Fruit fly (Drosophila melanogaster) Kc167 (cell line): ENCODE measurements around the gene CG12057.

Source experiments
- Myc ChIP-seq: fragments of >200 bp; optimal IDR thresholded peaks from 2 replicates; lab custom pipeline; 2017; ENCODE audit warnings: missing external identifiers
- Sin3A ChIP-seq: fragments of >200 bp; optimal IDR thresholded peaks from 2 replicates; lab custom pipeline; 2018; ENCODE audit warnings: missing external identifiers
- h ChIP-seq: fragments of >200 bp; optimal IDR thresholded peaks from 3 replicates; lab custom pipeline; 2018; ENCODE audit warnings: missing external identifiers
- insv ChIP-seq: fragments of >200 bp; optimal IDR thresholded peaks from 3 replicates; lab custom pipeline; 2018; ENCODE audit warnings: missing external identifiers
- psq ChIP-seq: fragments of >200 bp; optimal IDR thresholded peaks from 2 replicates; lab custom pipeline; 2017; ENCODE audit warnings: missing external identifiers
- ttk ChIP-seq: sonication (Bioruptor generic); optimal IDR thresholded peaks from 2 replicates; lab custom pipeline; 2017; ENCODE audit warnings: missing external identifiers

Gene CG12057

DNA sequence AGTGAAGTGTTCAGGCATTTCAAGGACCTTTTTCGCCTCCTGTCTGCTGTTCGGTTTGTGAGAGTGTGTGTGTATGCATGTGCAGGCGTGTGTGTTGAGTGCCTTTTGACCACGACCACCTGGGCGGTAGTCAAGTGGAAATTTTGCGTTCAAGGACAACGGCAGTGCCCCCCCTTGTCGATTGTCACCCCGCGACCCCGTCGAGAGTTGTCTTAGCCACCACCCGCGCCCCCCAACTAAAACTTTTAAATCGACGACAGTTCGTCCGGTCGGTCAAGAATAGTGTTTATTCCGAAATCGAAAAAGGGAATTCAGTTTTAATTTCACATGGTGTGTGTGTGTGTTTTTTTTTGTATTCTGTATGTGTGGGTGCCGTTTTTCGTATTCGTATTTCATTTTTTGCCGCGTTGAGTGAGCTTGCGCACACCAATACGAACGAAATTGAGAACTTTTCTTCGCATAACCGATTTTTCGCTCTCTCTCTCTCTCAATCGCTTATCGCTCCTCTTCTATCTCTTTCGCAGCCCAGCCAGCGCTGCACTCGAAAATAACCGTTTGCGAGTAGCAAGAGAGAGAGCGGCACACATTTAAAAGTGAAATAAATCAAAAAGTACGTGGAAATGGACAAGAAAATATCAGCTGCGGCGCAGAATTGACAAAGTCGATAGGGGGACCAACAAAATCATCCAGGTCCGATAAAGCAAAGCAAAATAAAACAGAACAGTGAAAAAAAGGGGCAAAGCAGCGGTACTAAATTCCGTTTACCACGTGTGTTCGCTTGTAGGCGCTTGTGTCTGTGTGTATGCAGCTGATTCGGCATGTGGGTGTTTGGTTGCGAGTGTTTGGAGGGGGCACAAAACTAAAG lies 27.6 kb upstream of the CG12057 start:
- TF ChIP-seq psq (lab: Kevin White, UChicago) (no peak), Sin3A (lab: Kevin White, UChicago) (no peak), h (lab: Kevin White, UChicago) (no peak), insv (lab: Kevin White, UChicago) (no peak), Myc (lab: Kevin White, UChicago) (no peak), ttk (no peak)

DNA sequence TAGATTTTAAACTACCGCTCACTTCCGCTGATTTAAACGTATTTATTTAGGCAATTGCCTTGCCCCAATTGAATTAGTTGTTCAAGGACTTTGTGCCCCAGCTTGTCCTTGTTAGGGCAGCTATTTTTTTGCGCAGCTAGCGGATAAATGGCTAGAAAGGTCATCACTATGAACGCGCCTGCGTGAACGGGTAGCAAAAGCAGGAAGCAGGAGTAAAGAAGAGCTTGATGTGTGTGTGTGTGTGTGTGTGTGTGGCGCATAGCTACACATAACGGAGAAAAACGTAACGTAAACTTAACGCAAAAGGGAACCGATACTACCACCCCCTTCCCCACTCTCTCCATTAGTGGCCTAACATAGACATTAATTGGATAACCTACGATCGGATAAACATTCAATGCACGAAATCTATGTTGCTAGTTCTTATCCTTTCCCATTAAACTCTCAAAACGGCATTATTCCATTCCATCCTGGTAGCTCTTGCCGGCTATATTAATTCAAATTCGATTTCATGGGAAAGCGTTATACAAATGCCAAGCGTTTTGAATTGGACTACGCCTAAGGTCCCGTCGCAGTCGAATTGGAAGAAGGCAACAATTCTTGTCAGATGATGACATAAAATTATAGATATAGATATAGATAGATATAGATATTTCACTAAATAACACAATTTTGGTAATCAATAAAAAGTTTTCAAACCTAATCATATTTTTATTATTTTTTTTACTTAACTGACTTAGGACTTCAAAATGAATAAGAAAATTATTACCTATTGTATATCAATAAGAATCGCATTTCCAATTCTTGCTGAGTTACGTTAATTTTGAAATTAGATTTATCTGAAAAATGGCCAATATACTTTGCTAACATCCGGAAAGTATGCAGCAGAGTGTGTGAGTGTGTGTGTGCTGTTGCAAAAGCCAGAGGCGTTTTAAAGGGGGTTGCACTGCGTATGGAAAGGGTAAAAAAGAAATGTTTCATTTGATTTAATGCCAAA lies 26.6 kb upstream of the CG12057 start:
- TF ChIP-seq insv (lab: Kevin White, UChicago) (no peak), ttk (no peak), h (lab: Kevin White, UChicago) (no peak), psq (lab: Kevin White, UChicago) (no peak), Myc (lab: Kevin White, UChicago) (no peak), Sin3A (lab: Kevin White, UChicago) (no peak)

- no peak for TF ChIP-seq Sin3A (lab: Kevin White, UChicago)
- TF ChIP-seq insv (lab: Kevin White, UChicago): no peak
- no peak for TF ChIP-seq Myc (lab: Kevin White, UChicago)
- no peak for TF ChIP-seq ttk
- no peak for TF ChIP-seq psq (lab: Kevin White, UChicago)
These were observed 23.2 kb upstream of the CG12057 start for dm6 chrX:9168273-9168672.

DNA sequence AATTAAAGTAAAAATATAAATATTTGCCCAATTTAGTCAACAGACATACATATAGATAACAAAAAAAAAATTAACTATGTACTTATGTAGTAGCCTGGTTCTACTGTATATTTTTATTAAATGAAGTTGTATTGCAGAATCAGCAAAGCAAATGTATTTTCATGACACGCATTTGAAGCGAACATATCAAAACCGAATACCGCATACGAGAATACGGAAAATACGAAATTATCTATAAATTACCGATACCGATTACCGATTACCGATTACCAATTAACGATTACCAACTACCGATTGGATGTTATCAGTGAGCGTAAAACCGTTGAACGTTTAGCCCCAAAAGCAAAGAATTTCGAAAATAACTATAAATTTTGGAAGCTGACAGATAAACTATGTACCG lies 4.0 kb upstream of the CG12057 start:
- no peak for TF ChIP-seq psq (lab: Kevin White, UChicago)
- TF ChIP-seq ttk: no peak
- TF ChIP-seq Myc (lab: Kevin White, UChicago): no peak
- TF ChIP-seq h (lab: Kevin White, UChicago): no peak
- no peak for TF ChIP-seq insv (lab: Kevin White, UChicago)
- TF ChIP-seq Sin3A (lab: Kevin White, UChicago): no peak

- TF ChIP-seq Myc (lab: Kevin White, UChicago) (no peak), ttk (no peak), Sin3A (lab: Kevin White, UChicago) (no peak), psq (lab: Kevin White, UChicago) (no peak), h (lab: Kevin White, UChicago) (no peak), insv (lab: Kevin White, UChicago) (no peak)
These were observed 787 bp upstream of the CG12057 start, which contains the start of gene CG12115 for dm6 chrX:9190555-9191184. Gene CG12115 (minus strand): TSS chrX:9190605.

- TF ChIP-seq Myc (lab: Kevin White, UChicago): no peak
These were observed 972 bp downstream of the CG12057 start, which contains the start of gene CG12056 for dm6 chrX:9192429-9192828. Gene CG12056 (plus strand): TSS chrX:9192669.

DNA sequence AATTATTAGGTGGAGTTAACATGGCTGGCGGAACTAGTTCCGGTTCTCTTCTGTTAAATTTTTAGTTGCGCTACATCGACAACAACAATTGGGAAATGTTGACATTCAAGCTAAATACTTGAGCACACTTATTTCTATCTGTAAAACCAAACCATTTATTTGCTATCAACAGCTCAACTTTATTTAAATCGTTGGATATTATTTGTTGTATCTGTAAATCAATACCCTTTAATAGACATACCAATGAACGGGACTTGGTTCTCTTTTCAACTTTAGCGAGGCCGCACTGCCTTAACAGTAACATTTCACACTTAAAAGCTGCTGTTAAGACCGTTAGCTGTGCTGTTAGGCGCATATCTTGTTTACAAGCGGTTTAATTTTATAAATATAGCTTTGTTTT lies 2.1 kb downstream of the CG12057 start, which contains the start of gene CG12106:
Gene CG12106, plus strand, starts transcription at position 295 of the 400 bp plus-strand sequence.
- TF ChIP-seq ttk (no peak), Sin3A (lab: Kevin White, UChicago) (no peak), insv (lab: Kevin White, UChicago) (no peak), h (lab: Kevin White, UChicago) (no peak), Myc (lab: Kevin White, UChicago) (no peak)

DNA sequence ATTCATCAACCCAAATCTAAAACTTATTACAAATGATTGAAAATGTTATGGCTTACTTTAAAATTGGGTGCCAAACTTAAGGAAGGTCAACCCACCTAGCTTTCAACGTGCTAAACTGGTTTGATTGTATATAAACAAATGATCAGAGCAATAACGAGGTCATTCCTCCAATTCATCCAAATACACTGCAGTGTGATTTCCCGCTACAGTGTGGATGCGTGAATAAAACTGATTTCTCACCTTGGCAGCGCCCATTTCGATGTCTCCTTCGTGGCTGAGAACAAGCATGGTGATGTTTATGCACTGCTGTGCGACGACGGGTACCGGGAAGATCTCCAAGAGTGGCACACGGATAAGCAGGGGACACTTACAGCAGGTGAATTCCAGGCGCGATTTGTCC lies 3.9 kb downstream of the CG12057 start:
- TF ChIP-seq ttk: no peak
- TF ChIP-seq psq (lab: Kevin White, UChicago): no peak
- TF ChIP-seq Sin3A (lab: Kevin White, UChicago): no peak
- TF ChIP-seq Myc (lab: Kevin White, UChicago): no peak
- TF ChIP-seq insv (lab: Kevin White, UChicago): no peak
- no peak for TF ChIP-seq h (lab: Kevin White, UChicago)

dm6 chrX:9196362-9196761 lies 4.9 kb downstream of the CG12057 start, which contains the start of gene CG12118:
Gene CG12118 (minus strand): TSS chrX:9196414.
- no peak for TF ChIP-seq Sin3A (lab: Kevin White, UChicago)

- TF ChIP-seq insv (lab: Kevin White, UChicago) (no peak), ttk (no peak)
These were observed 8.8 kb downstream of the CG12057 start for dm6 chrX:9200234-9200633.

DNA sequence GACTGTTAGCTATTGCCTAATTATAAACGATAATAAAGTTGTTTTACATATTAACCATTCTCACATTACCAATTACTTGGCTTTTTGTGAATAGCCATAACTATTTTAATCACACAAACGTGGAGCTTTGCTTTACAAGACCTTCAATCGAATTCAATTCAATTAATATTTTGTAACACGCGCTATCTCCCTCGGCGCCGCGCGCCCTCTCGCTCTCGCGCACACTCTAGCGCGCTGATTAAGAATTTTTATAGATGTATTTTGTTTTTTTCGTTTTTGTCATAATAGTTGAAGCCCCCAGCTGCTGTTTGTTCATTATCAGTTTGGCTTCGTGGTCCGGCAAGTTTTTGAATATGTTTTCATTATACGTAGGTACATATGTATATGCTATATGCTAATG lies 9.6 kb downstream of the CG12057 start:
- TF ChIP-seq ttk (no peak), Sin3A (lab: Kevin White, UChicago) (no peak), Myc (lab: Kevin White, UChicago) (no peak), psq (lab: Kevin White, UChicago) (no peak), h (lab: Kevin White, UChicago) (no peak), insv (lab: Kevin White, UChicago) (no peak)
